Worm (Caenorhabditis elegans) whole organism, late embryonic: Measurements from ENCODE around the gene F47G9.4.

Experiments used
- C08G9.2 ChIP-seq: sonication (generic microtip); optimal IDR thresholded peaks from 2 replicates; lab custom pipeline; 2016; ENCODE audit warnings: mild to moderate bottlenecking, missing genetic modification characterization, moderate library complexity, missing compliant biosample characterization
- F13H6.1 ChIP-seq: sonication (generic microtip); optimal IDR thresholded peaks from 2 replicates; lab custom pipeline; 2016; ENCODE audit warnings: missing genetic modification characterization, missing compliant biosample characterization
- T23F11.4 ChIP-seq: fragments of 200-800 bp; sonication (Bioruptor generic); optimal IDR thresholded peaks from 2 replicates; lab custom pipeline; 2018; ENCODE audit warnings: mild to moderate bottlenecking, missing genetic modification characterization, missing compliant biosample characterization
- ahr-1 ChIP-seq: sonication (generic microtip); optimal IDR thresholded peaks from 2 replicates; lab custom pipeline; 2016; ENCODE audit warnings: missing genetic modification characterization, missing compliant biosample characterization
- ceh-14 ChIP-seq: sonication (generic microtip); optimal IDR thresholded peaks from 2 replicates; lab custom pipeline; 2016; ENCODE audit warnings: missing genotype, missing genetic modification characterization, missing compliant biosample characterization
- ceh-18 ChIP-seq: sonication (generic microtip); optimal IDR thresholded peaks from 2 replicates; lab custom pipeline; 2016; ENCODE audit warnings: missing genetic modification characterization, missing compliant biosample characterization
- ceh-22 ChIP-seq: sonication (generic microtip); optimal IDR thresholded peaks from 2 replicates; lab custom pipeline; 2017; ENCODE audit warnings: missing biosample characterization, missing genetic modification characterization
- ceh-24 ChIP-seq: sonication (generic microtip); optimal IDR thresholded peaks from 2 replicates; lab custom pipeline; 2016; ENCODE audit warnings: mild to moderate bottlenecking, missing genetic modification characterization, missing compliant biosample characterization
- ceh-31 ChIP-seq: sonication (generic microtip); optimal IDR thresholded peaks from 2 replicates; lab custom pipeline; 2016; ENCODE audit warnings: missing genetic modification characterization, missing compliant biosample characterization
- ceh-45 ChIP-seq: fragments of 200-800 bp; sonication (Bioruptor generic); IDR thresholded peaks from 2 replicates; pipeline ENCODE4 v1.3.6; 2022; ENCODE audit warnings: missing genetic modification reagents, missing genetic modification characterization, missing compliant biosample characterization
- ceh-48 ChIP-seq: sonication (generic microtip); optimal IDR thresholded peaks from 2 replicates; lab custom pipeline; 2016; ENCODE audit warnings: missing genetic modification characterization, inconsistent platforms, missing compliant biosample characterization
- ceh-6 ChIP-seq: fragments of 200-800 bp; sonication (Bioruptor generic); optimal IDR thresholded peaks from 2 replicates; lab custom pipeline; 2018; ENCODE audit warnings: mild to moderate bottlenecking, missing genetic modification characterization, missing compliant biosample characterization
- dmd-4 ChIP-seq: sonication (generic microtip); optimal IDR thresholded peaks from 2 replicates; lab custom pipeline; 2016; ENCODE audit warnings: borderline replicate concordance, missing genetic modification characterization, missing compliant biosample characterization
- elt-2 ChIP-seq: sonication (generic microtip); optimal IDR thresholded peaks from 2 replicates; lab custom pipeline; 2016; ENCODE audit warnings: missing genetic modification reagents, missing genetic modification characterization, missing compliant biosample characterization
- ets-4 ChIP-seq: sonication (generic microtip); optimal IDR thresholded peaks from 2 replicates; lab custom pipeline; 2016; ENCODE audit warnings: missing genetic modification characterization, missing compliant biosample characterization
- fax-1 ChIP-seq: sonication (generic microtip); optimal IDR thresholded peaks from 2 replicates; lab custom pipeline; 2016; ENCODE audit warnings: missing genotype, missing genetic modification characterization, missing compliant biosample characterization
- fkh-6 ChIP-seq: sonication (generic microtip); optimal IDR thresholded peaks from 2 replicates; lab custom pipeline; 2016; ENCODE audit warnings: missing genetic modification characterization, missing compliant biosample characterization
- gmeb-2 ChIP-seq: sonication (generic microtip); optimal IDR thresholded peaks from 2 replicates; lab custom pipeline; 2016; ENCODE audit warnings: missing genetic modification characterization, inconsistent platforms, missing compliant biosample characterization
- hlh-13 ChIP-seq: fragments of 200-800 bp; sonication (Bioruptor generic); optimal IDR thresholded peaks from 2 replicates; lab custom pipeline; 2018; ENCODE audit warnings: mild to moderate bottlenecking, missing genetic modification characterization, missing compliant biosample characterization
- hlh-6 ChIP-seq: sonication (generic microtip); optimal IDR thresholded peaks from 2 replicates; lab custom pipeline; 2016; ENCODE audit warnings: missing genotype, missing genetic modification characterization, missing compliant biosample characterization
- lim-6 ChIP-seq: sonication (generic microtip); optimal IDR thresholded peaks from 2 replicates; lab custom pipeline; 2016; ENCODE audit warnings: missing genetic modification characterization, missing compliant biosample characterization
- lin-11 ChIP-seq: fragments of 200-800 bp; sonication (Bioruptor generic); optimal IDR thresholded peaks from 2 replicates; lab custom pipeline; 2018; ENCODE audit warnings: mild to moderate bottlenecking, missing genetic modification characterization, missing compliant biosample characterization
- mec-3 ChIP-seq: sonication (generic microtip); optimal IDR thresholded peaks from 2 replicates; lab custom pipeline; 2016; ENCODE audit warnings: borderline replicate concordance, missing genetic modification characterization, missing compliant biosample characterization
- nhr-11 ChIP-seq: fragments of 150-350 bp; optimal IDR thresholded peaks from 2 replicates; lab custom pipeline; 2014; ENCODE audit warnings: missing biosample characterization, missing genetic modification characterization
- npax-4 ChIP-seq: sonication (generic microtip); optimal IDR thresholded peaks from 2 replicates; lab custom pipeline; 2016; ENCODE audit warnings: missing genetic modification characterization, missing compliant biosample characterization
- pag-3 ChIP-seq: sonication (generic microtip); optimal IDR thresholded peaks from 2 replicates; lab custom pipeline; 2016; ENCODE audit warnings: missing compliant biosample characterization, missing genetic modification characterization, borderline replicate concordance
- pat-9 ChIP-seq: fragments of 200-800 bp; sonication (Bioruptor generic); optimal IDR thresholded peaks from 2 replicates; lab custom pipeline; 2018; ENCODE audit warnings: mild to moderate bottlenecking, missing genetic modification characterization, moderate library complexity, missing compliant biosample characterization
- pha-2 ChIP-seq: sonication (generic microtip); optimal IDR thresholded peaks from 2 replicates; lab custom pipeline; 2017; ENCODE audit warnings: mild to moderate bottlenecking, missing genetic modification characterization, missing compliant biosample characterization
- pha-4 ChIP-seq: fragments of 150-350 bp; optimal IDR thresholded peaks from 2 replicates; lab custom pipeline; 2018; ENCODE audit warnings: missing biosample characterization, missing genetic modification reagents, missing genetic modification characterization
- pqm-1 ChIP-seq: sonication (generic microtip); optimal IDR thresholded peaks from 2 replicates; lab custom pipeline; 2016; ENCODE audit warnings: missing genetic modification characterization, missing compliant biosample characterization
- pros-1 ChIP-seq: fragments of 150-350 bp; optimal IDR thresholded peaks from 2 replicates; lab custom pipeline; 2014; ENCODE audit warnings: missing biosample characterization, missing genetic modification reagents, missing genetic modification characterization
- ref-2 ChIP-seq: sonication (generic microtip); optimal IDR thresholded peaks from 2 replicates; lab custom pipeline; 2016; ENCODE audit warnings: missing genetic modification characterization, missing compliant biosample characterization
- rnt-1 ChIP-seq: sonication (generic microtip); optimal IDR thresholded peaks from 2 replicates; lab custom pipeline; 2016; ENCODE audit warnings: missing genetic modification characterization, missing compliant biosample characterization
- sdc-2 ChIP-seq: sonication (generic microtip); optimal IDR thresholded peaks from 2 replicates; lab custom pipeline; 2016; ENCODE audit warnings: missing genotype, missing genetic modification characterization, missing compliant biosample characterization
- sox-2 ChIP-seq: fragments of 200-800 bp; sonication (Bioruptor generic); IDR thresholded peaks from 2 replicates; pipeline ENCODE4 v1.3.6; 2022; ENCODE audit warnings: missing genetic modification reagents, missing genetic modification characterization, missing compliant biosample characterization
- syd-9 ChIP-seq: sonication (generic microtip); optimal IDR thresholded peaks from 2 replicates; lab custom pipeline; 2016; ENCODE audit warnings: mild to moderate bottlenecking, missing genetic modification characterization, moderate library complexity, missing compliant biosample characterization
- tbx-2 ChIP-seq: sonication (generic microtip); optimal IDR thresholded peaks from 2 replicates; lab custom pipeline; 2016; ENCODE audit warnings: missing genetic modification characterization, missing compliant biosample characterization
- tbx-7 ChIP-seq: sonication (generic microtip); optimal IDR thresholded peaks from 2 replicates; lab custom pipeline; 2016; ENCODE audit warnings: missing genotype, missing genetic modification characterization, missing compliant biosample characterization
- unc-86 ChIP-seq: sonication (generic microtip); optimal IDR thresholded peaks from 2 replicates; lab custom pipeline; 2016; ENCODE audit warnings: missing genetic modification characterization, missing compliant biosample characterization
- zip-5 ChIP-seq: sonication (generic microtip); optimal IDR thresholded peaks from 2 replicates; lab custom pipeline; 2016; ENCODE audit warnings: missing genetic modification characterization, missing compliant biosample characterization

The F47G9.4 gene

DNA sequence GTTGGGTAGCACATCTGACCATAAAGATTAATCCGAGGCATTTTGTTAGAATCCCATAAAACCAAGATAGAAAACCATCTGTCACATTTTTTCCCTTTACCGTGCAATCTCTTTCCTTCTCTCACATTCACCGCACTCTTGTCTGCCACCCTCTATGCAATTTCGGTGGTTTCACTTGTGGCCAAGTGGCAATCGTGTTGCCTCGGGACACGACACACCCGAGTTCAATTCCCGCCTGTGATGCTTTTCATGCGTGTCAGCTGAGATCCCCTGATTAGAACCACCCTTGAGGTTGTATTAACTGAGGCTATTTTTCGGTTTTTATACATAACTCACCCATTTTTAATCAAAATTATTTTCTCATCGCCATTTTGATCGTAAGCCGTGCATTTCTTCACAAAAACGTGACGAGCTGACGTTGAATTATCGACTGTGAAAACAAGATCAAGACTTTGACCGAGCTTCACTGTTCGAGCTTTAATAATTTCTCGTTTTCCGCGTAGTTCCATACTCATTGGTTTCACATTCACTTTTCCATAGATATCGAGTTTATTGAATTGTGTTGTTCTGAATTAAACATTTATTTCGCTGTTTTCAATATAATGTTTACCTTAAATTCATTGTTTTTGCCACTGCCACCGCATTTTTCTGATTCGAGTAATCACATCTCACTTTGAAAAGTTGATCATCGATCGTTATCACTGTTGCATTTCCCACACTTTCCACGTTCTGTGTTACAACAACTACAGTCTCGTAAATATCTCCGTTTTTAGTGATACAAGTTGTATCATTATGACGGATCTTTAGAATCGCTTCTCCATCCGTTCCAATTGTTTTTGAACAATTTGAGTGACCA lies 7.4 kb downstream of the F47G9.4 start (continued):
- TF ChIP-seq pha-2 (tag; lab: Kevin White, UChicago) (peak; percentile 96), ceh-14 (tag; lab: Kevin White, UChicago) (peak; percentile 99), syd-9 (tag; lab: Kevin White, UChicago) (peak; percentile 97), ceh-6 (peak; percentile 100), fkh-6 (tag; lab: Kevin White, UChicago) (peak; percentile 96), pha-4 (tag; lab: Kevin White, UChicago) (no peak), lin-11 (tag; lab: Kevin White, UChicago) (peak; percentile 97), pqm-1 (peak; percentile 98), rnt-1 (tag; lab: Kevin White, UChicago) (peak; percentile 98), gmeb-2 (peak; percentile 99), npax-4 (tag; lab: Kevin White, UChicago) (peak; percentile 97), pros-1 (tag; lab: Kevin White, UChicago) (peak; percentile 90), pag-3 (tag; lab: Kevin White, UChicago) (peak; percentile 92), sdc-2 (tag; lab: Kevin White, UChicago) (peak; percentile 95), nhr-11 (tag; lab: Kevin White, UChicago) (no peak), ceh-48 (tag; lab: Kevin White, UChicago) (peak; percentile 98), tbx-2 (tag; lab: Kevin White, UChicago) (peak; percentile 99), dmd-4 (tag; lab: Kevin White, UChicago) (peak; percentile 98), tbx-7 (tag; lab: Kevin White, UChicago) (peak; percentile 77), hlh-13 (peak; percentile 99), unc-86 (tag; lab: Kevin White, UChicago) (peak; percentile 98), ref-2 (tag; lab: Kevin White, UChicago) (peak; percentile 97), F13H6.1 (tag; lab: Kevin White, UChicago) (peak; percentile 99), C08G9.2 (tag; lab: Kevin White, UChicago) (peak; percentile 99), ahr-1 (peak; percentile 96), ceh-22 (tag; lab: Kevin White, UChicago) (peak; percentile 97), T23F11.4 (GFP tag; lab: Kevin White, UChicago) (peak; percentile 100), ceh-18 (tag; lab: Kevin White, UChicago) (peak; percentile 96)

ce11 chrV:11312904-11313303 lies 8.7 kb downstream of the F47G9.4 start:
- TF ChIP-seq lim-6 (tag; lab: Kevin White, UChicago) (no peak), hlh-13 (no peak), pat-9 (tag; lab: Kevin White, UChicago) (no peak), fax-1 (no peak), ceh-45 (GFP tag; lab: Robert Waterston, UW) (no peak), elt-2 (tag; lab: Kevin White, UChicago) (no peak), ceh-31 (no peak), ceh-18 (tag; lab: Kevin White, UChicago) (no peak), hlh-6 (tag; lab: Kevin White, UChicago) (no peak), sdc-2 (tag; lab: Kevin White, UChicago) (no peak), T23F11.4 (GFP tag; lab: Kevin White, UChicago) (no peak), mec-3 (no peak), zip-5 (tag; lab: Kevin White, UChicago) (no peak), ceh-24 (no peak), sox-2 (no peak), pha-4 (tag; lab: Kevin White, UChicago) (no peak), ets-4 (tag; lab: Kevin White, UChicago) (no peak)
